Fruit fly (Drosophila melanogaster): ENCODE measurements around the gene enc.

DNA sequence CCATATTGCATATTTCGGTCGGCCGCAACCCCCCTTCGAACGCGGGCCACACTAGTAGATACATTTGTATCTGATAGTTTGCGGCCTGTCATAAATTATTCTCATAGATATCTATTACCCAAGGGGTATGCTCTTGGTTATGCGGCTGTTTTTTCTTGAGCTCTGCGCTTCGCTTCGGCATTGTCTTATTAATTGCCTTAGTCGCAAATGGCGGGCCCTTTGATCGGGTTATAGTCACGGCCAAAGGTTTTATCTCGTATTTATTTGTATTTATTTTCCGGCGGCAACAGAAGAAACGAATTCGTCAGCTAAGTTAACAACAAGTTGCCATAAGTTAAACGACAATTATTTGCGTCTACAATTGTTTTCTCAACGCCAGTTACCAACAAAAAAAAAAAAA, 37.5 kb downstream of the enc start:
- no peak for TF ChIP-seq usp (GFP tag; optimal IDR thresholded peaks at IDR 0.05)
- TF ChIP-seq psq (optimal IDR thresholded peaks at IDR 0.05): no peak
